Worm (Caenorhabditis elegans) whole organism, L4/young adult: ENCODE measurements around the gene msra-1.

Experiments used
- W03F9.2 ChIP-seq: fragments of 150-350 bp; optimal IDR thresholded peaks from 2 replicates; lab custom pipeline; 2014; ENCODE audit warnings: missing biosample characterization, missing genetic modification characterization
- him-1 ChIP-seq: sonication (generic microtip); optimal IDR thresholded peaks from 2 replicates; lab custom pipeline; 2016; ENCODE audit warnings: missing genotype, missing genetic modification reagents, missing genetic modification characterization, missing compliant biosample characterization

ce11 chrII:7363990-7364455 lies at the start of gene msra-1:
- TF ChIP-seq him-1 (tag; lab: Kevin White, UChicago), result no peak
- peak; percentile 40 for TF ChIP-seq W03F9.2 (tag; lab: Kevin White, UChicago)
